Fruit fly (Drosophila melanogaster) whole organism, embryonic: Measurements from ENCODE around the gene Cyp4d20.

Source experiments
- Abd-B ChIP-seq: fragments of 200-800 bp; sonication (Bioruptor generic); optimal IDR thresholded peaks from 2 replicates; lab custom pipeline; 2018; ENCODE audit warnings: missing biosample characterization, mild to moderate bottlenecking, missing genetic modification characterization, moderate library complexity
- Atf-2 ChIP-seq: fragments of 200-800 bp; sonication (Bioruptor generic); optimal IDR thresholded peaks from 2 replicates; lab custom pipeline; 2016; ENCODE audit warnings: missing biosample characterization, missing genetic modification characterization
- Atf3 ChIP-seq: fragments of 200-800 bp; sonication (Bioruptor generic); optimal IDR thresholded peaks from 3 replicates; lab custom pipeline; 2016; ENCODE audit warnings: missing biosample characterization, missing genetic modification characterization
- BEAF-32 ChIP-seq: fragments of 200-800 bp; sonication (Bioruptor generic); optimal IDR thresholded peaks from 3 replicates; lab custom pipeline; 2017; ENCODE audit warnings: missing biosample characterization, missing genetic modification characterization, mild to moderate bottlenecking, moderate library complexity, missing genetic modification reagents
- Bgb ChIP-seq: fragments of 200-800 bp; sonication (Bioruptor generic); IDR thresholded peaks from 2 replicates; pipeline ENCODE4 v1.3.6; 2022; ENCODE audit warnings: missing biosample characterization, missing genetic modification characterization; ENCODE audit not compliant: partially characterized antibody
- CG10431 ChIP-seq: fragments of 200-800 bp; sonication (Bioruptor generic); optimal IDR thresholded peaks from 3 replicates; lab custom pipeline; 2018; ENCODE audit warnings: missing biosample characterization, mild to moderate bottlenecking, missing genetic modification characterization
- CG11695 ChIP-seq: fragments of 200-800 bp; sonication (Bioruptor generic); IDR thresholded peaks from 3 replicates; pipeline ENCODE4 v1.3.6; 2022; ENCODE audit warnings: missing biosample characterization, missing genetic modification characterization
- CG11696 ChIP-seq: fragments of 200-800 bp; sonication (Bioruptor generic); IDR thresholded peaks from 2 replicates; pipeline ENCODE4 v1.3.6; 2022; ENCODE audit warnings: missing biosample characterization, missing genetic modification characterization
- CG12071 ChIP-seq: fragments of 200-800 bp; sonication (Bioruptor generic); optimal IDR thresholded peaks from 3 replicates; lab custom pipeline; 2018; ENCODE audit warnings: missing biosample characterization, mild to moderate bottlenecking, missing genetic modification characterization
- CG12299 ChIP-seq: fragments of 200-800 bp; sonication (Bioruptor generic); optimal IDR thresholded peaks from 2 replicates; lab custom pipeline; 2018; ENCODE audit warnings: missing biosample characterization, mild to moderate bottlenecking, missing genetic modification characterization
- CG12744 ChIP-seq: fragments of 200-800 bp; sonication (Bioruptor generic); optimal IDR thresholded peaks from 2 replicates; lab custom pipeline; 2016; ENCODE audit warnings: missing biosample characterization, missing genetic modification characterization
- CG13624 ChIP-seq: fragments of 200-800 bp; sonication (Bioruptor generic); optimal IDR thresholded peaks from 2 replicates; lab custom pipeline; 2016; ENCODE audit warnings: missing biosample characterization, missing genetic modification characterization
- CG15269 ChIP-seq: fragments of 200-800 bp; sonication (Bioruptor generic); optimal IDR thresholded peaks from 2 replicates; lab custom pipeline; 2018; ENCODE audit warnings: missing biosample characterization, mild to moderate bottlenecking, missing genetic modification characterization, moderate library complexity
- CG15479 ChIP-seq: fragments of 200-800 bp; sonication (Bioruptor generic); optimal IDR thresholded peaks from 3 replicates; lab custom pipeline; 2019; ENCODE audit warnings: missing biosample characterization, mild to moderate bottlenecking, missing genetic modification characterization, moderate library complexity
- CG2678 ChIP-seq: fragments of 200-800 bp; sonication (Bioruptor generic); optimal IDR thresholded peaks from 3 replicates; lab custom pipeline; 2019; ENCODE audit warnings: missing biosample characterization, mild to moderate bottlenecking, missing genetic modification characterization, moderate library complexity
- CG2875 ChIP-seq: fragments of 200-800 bp; sonication (Bioruptor generic); optimal IDR thresholded peaks from 2 replicates; lab custom pipeline; 2017; ENCODE audit warnings: missing biosample characterization, mild to moderate bottlenecking, missing genetic modification characterization, missing genetic modification reagents
- CG3163 ChIP-seq: fragments of 200-800 bp; sonication (Bioruptor generic); optimal IDR thresholded peaks from 3 replicates; lab custom pipeline; 2016; ENCODE audit warnings: missing biosample characterization, missing genetic modification characterization
- CG4282 ChIP-seq: fragments of 200-800 bp; sonication (Bioruptor generic); optimal IDR thresholded peaks from 2 replicates; lab custom pipeline; 2016; ENCODE audit warnings: missing biosample characterization, missing genetic modification characterization
- CG4424 ChIP-seq: fragments of 200-800 bp; sonication (Bioruptor generic); optimal IDR thresholded peaks from 3 replicates; lab custom pipeline; 2016; ENCODE audit warnings: missing biosample characterization, missing genetic modification characterization
- CG4617 ChIP-seq: fragments of 200-800 bp; sonication (Bioruptor generic); optimal IDR thresholded peaks from 3 replicates; lab custom pipeline; 2016; ENCODE audit warnings: missing biosample characterization, missing genetic modification characterization, borderline replicate concordance
- CG8478 ChIP-seq: fragments of >200 bp; optimal IDR thresholded peaks from 2 replicates; lab custom pipeline; 2018
- D ChIP-seq, 2 experiments: fragments of 200-800 bp in 1 of 2; fragments of >200 bp in 1 of 2; sonication (Bioruptor generic) in 1 of 2; optimal IDR thresholded peaks; 2 replicates in 1 of 2; 3 replicates in 1 of 2; lab custom pipeline; 2017; ENCODE audit warnings: mild to moderate bottlenecking in 1 of 2, missing biosample characterization in 1 of 2, missing genetic modification characterization in 1 of 2, missing genetic modification reagents in 1 of 2
- Dll ChIP-seq: fragments of 200-800 bp; sonication (Bioruptor generic); IDR thresholded peaks from 4 replicates; pipeline ENCODE4 v1.3.6; 2022; ENCODE audit warnings: missing biosample characterization, missing genetic modification characterization; ENCODE audit not compliant: partially characterized antibody
- Drgx ChIP-seq: fragments of 200-800 bp; sonication (Bioruptor generic); IDR thresholded peaks from 2 replicates; pipeline ENCODE4 v1.3.6; 2022; ENCODE audit warnings: missing biosample characterization, missing genetic modification characterization
- ERR ChIP-seq: fragments of 200-800 bp; sonication (Bioruptor generic); optimal IDR thresholded peaks from 2 replicates; lab custom pipeline; 2016; ENCODE audit warnings: missing biosample characterization, missing genetic modification characterization
- Gug ChIP-seq: fragments of 200-800 bp; sonication (Bioruptor generic); IDR thresholded peaks from 4 replicates; pipeline ENCODE4 v1.3.6; 2022; ENCODE audit warnings: missing biosample characterization, missing genetic modification characterization
- HLH3B ChIP-seq: fragments of 200-800 bp; sonication (Bioruptor generic); IDR thresholded peaks from 2 replicates; pipeline ENCODE4 v1.3.6; 2022; ENCODE audit warnings: missing biosample characterization, missing genetic modification characterization
- Hr51 ChIP-seq, 2 experiments: fragments of 200-800 bp; sonication (Bioruptor generic); optimal IDR thresholded peaks; 2 replicates in 1 of 2; 3 replicates in 1 of 2; lab custom pipeline; 2016 to 2018; ENCODE audit warnings: missing biosample characterization in 2 of 2, missing genetic modification characterization in 2 of 2, mild to moderate bottlenecking in 1 of 2, moderate library complexity in 1 of 2
- MTF-1 ChIP-seq: fragments of 200-800 bp; sonication (Bioruptor generic); optimal IDR thresholded peaks from 2 replicates; lab custom pipeline; 2018; ENCODE audit warnings: missing biosample characterization, mild to moderate bottlenecking, missing genetic modification characterization, borderline replicate concordance
- Meics ChIP-seq: fragments of 200-800 bp; sonication (Bioruptor generic); optimal IDR thresholded peaks from 2 replicates; lab custom pipeline; 2017; ENCODE audit warnings: missing biosample characterization, mild to moderate bottlenecking, missing genetic modification characterization
- Neu2 ChIP-seq: fragments of 200-800 bp; sonication (Bioruptor generic); optimal IDR thresholded peaks from 3 replicates; lab custom pipeline; 2016; ENCODE audit warnings: missing biosample characterization, missing genetic modification characterization, borderline replicate concordance
- Optix ChIP-seq: fragments of 200-800 bp; sonication (Bioruptor generic); IDR thresholded peaks from 3 replicates; pipeline ENCODE4 v1.3.6; 2022; ENCODE audit warnings: missing biosample characterization, missing genetic modification characterization
- ase ChIP-seq: fragments of 200-800 bp; sonication (Bioruptor generic); IDR thresholded peaks from 3 replicates; pipeline ENCODE4 v1.3.6; 2022; ENCODE audit warnings: missing biosample characterization, missing genetic modification characterization
- az2 ChIP-seq: fragments of 200-800 bp; sonication (Bioruptor generic); optimal IDR thresholded peaks from 3 replicates; lab custom pipeline; 2016; ENCODE audit warnings: missing biosample characterization, missing genetic modification characterization
- cas ChIP-seq: fragments of 200-800 bp; sonication (Bioruptor generic); IDR thresholded peaks from 2 replicates; pipeline ENCODE4 v1.3.6; 2022; ENCODE audit warnings: missing biosample characterization, missing genetic modification characterization
- chif ChIP-seq, 2 experiments: fragments of 200-800 bp; sonication (Bioruptor generic); optimal IDR thresholded peaks; 3 replicates each; lab custom pipeline; 2016; ENCODE audit warnings: missing biosample characterization in 2 of 2, missing genetic modification characterization in 2 of 2
- ci ChIP-seq: fragments of 200-800 bp; sonication (Bioruptor generic); IDR thresholded peaks from 3 replicates; pipeline ENCODE4 v1.3.6; 2022; ENCODE audit warnings: missing biosample characterization, missing genetic modification characterization
- disco-r ChIP-seq: fragments of 200-800 bp; sonication (Bioruptor generic); optimal IDR thresholded peaks from 2 replicates; lab custom pipeline; 2016; ENCODE audit warnings: missing biosample characterization, missing genetic modification characterization
- dmrt99B ChIP-seq: fragments of 200-800 bp; sonication (Bioruptor generic); optimal IDR thresholded peaks from 2 replicates; lab custom pipeline; 2018; ENCODE audit warnings: missing biosample characterization, mild to moderate bottlenecking, missing genetic modification characterization, moderate library complexity
- gfzf ChIP-seq: fragments of 200-800 bp; sonication (Bioruptor generic); optimal IDR thresholded peaks from 2 replicates; lab custom pipeline; 2016; ENCODE audit warnings: missing biosample characterization, mild to moderate bottlenecking, missing genetic modification characterization, moderate library complexity
- ken ChIP-seq: fragments of 200-800 bp; sonication (Bioruptor generic); IDR thresholded peaks from 3 replicates; pipeline ENCODE4 v1.3.6; 2022; ENCODE audit warnings: missing biosample characterization, missing genetic modification characterization
- nau ChIP-seq: fragments of 200-800 bp; sonication (Bioruptor generic); optimal IDR thresholded peaks from 3 replicates; lab custom pipeline; 2017; ENCODE audit warnings: missing biosample characterization, mild to moderate bottlenecking, missing genetic modification characterization, missing genetic modification reagents
- onecut ChIP-seq: fragments of 200-800 bp; sonication (Bioruptor generic); IDR thresholded peaks from 2 replicates; pipeline ENCODE4 v1.3.6; 2022; ENCODE audit warnings: missing biosample characterization, missing genetic modification characterization
- pzg ChIP-seq: fragments of 200-800 bp; sonication (Bioruptor generic); optimal IDR thresholded peaks from 3 replicates; lab custom pipeline; 2018; ENCODE audit warnings: missing biosample characterization, mild to moderate bottlenecking, missing genetic modification characterization, moderate library complexity
- ranshi ChIP-seq: fragments of 200-800 bp; sonication (Bioruptor generic); IDR thresholded peaks from 2 replicates; pipeline ENCODE4 v1.3.6; 2022; ENCODE audit warnings: missing biosample characterization, missing genetic modification characterization
- sens ChIP-seq: fragments of 200-800 bp; sonication (Bioruptor generic); peaks from one replicate; lab custom pipeline; 2016; ENCODE audit warnings: missing biosample characterization, missing genetic modification characterization
- slbo ChIP-seq: fragments of 200-800 bp; sonication (Bioruptor generic); IDR thresholded peaks from 2 replicates; pipeline ENCODE4 v1.3.6; 2022; ENCODE audit warnings: missing biosample characterization, missing genetic modification characterization
- so ChIP-seq: fragments of 200-800 bp; sonication (Bioruptor generic); IDR thresholded peaks from 3 replicates; pipeline ENCODE4 v1.3.6; 2022; ENCODE audit warnings: missing biosample characterization, missing genetic modification characterization
- trh ChIP-seq: fragments of 200-800 bp; sonication (Bioruptor generic); optimal IDR thresholded peaks from 2 replicates; lab custom pipeline; 2016; ENCODE audit warnings: missing biosample characterization, missing genetic modification characterization
- tup ChIP-seq: fragments of 200-800 bp; sonication (Bioruptor generic); optimal IDR thresholded peaks from 2 replicates; lab custom pipeline; 2016; ENCODE audit warnings: missing biosample characterization, mild to moderate bottlenecking, missing genetic modification characterization, moderate library complexity

Gene Cyp4d20

DNA sequence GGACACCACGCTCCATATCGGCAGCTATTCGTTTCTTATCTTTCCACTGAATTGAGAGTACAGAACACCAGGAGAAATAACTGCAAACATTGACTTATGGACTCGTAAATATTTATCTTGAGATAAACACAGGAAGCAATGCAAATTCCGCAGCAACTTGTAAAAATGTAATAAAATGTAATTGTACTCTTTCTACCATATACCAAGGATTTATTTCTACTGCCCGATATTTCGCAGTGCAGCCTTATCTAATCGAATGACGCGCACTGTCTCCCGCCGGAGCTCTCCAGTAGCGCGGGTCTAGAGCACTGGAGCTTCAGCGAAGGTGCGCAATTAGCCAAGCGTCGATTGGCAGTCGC is 15.9 kb upstream of the Cyp4d20 start (continued):
- peak; percentile 64 for TF ChIP-seq CG13624 (GFP tag; lab: Kevin White, UChicago)
- peak; percentile 20 for TF ChIP-seq CG4617 (GFP tag; lab: Kevin White, UChicago)
- peak; percentile 52 for TF ChIP-seq tup (GFP tag; lab: Kevin White, UChicago)
- TF ChIP-seq trh (GFP tag; lab: Kevin White, UChicago) = peak; percentile 12
- TF ChIP-seq CG15269 (tag; lab: Kevin White, UChicago) = peak; percentile 85
- TF ChIP-seq CG4282 = no peak
- peak; percentile 76; the same call in 3 of the 4 replicates for TF ChIP-seq Gug
- no peak for TF ChIP-seq Atf3
- TF ChIP-seq CG2875 (GFP tag; lab: Kevin White, UChicago) = peak; percentile 45
- TF ChIP-seq ase (GFP tag; lab: Robert Waterston, UW) = peak; percentile 88
- TF ChIP-seq CG11695 (GFP tag; lab: Robert Waterston, UW) = peak; percentile 94
- TF ChIP-seq so (GFP tag; lab: Robert Waterston, UW) = peak; percentile 87
- peak; percentile 87 for TF ChIP-seq ci
- peak; percentile 82 for TF ChIP-seq Drgx
- no peak for TF ChIP-seq BEAF-32 (GFP tag; lab: Kevin White, UChicago)
- TF ChIP-seq disco-r (GFP tag; lab: Kevin White, UChicago) = peak; percentile 26
- TF ChIP-seq CG3163 (GFP tag; lab: Kevin White, UChicago) = no peak
- TF ChIP-seq CG4424 = peak; percentile 82
- no peak for TF ChIP-seq CG10431
- TF ChIP-seq CG12071 = peak; percentile 79
- TF ChIP-seq MTF-1 (GFP tag; lab: Kevin White, UChicago) = peak; percentile 69
- TF ChIP-seq chif (GFP tag; optimal IDR thresholded peaks at IDR 0.05; lab: Kevin White, UChicago) = peak; percentile 28 to 54
- peak; percentile 93 for TF ChIP-seq slbo
- peak; percentile 91 for TF ChIP-seq ranshi (GFP tag; lab: Robert Waterston, UW)
- TF ChIP-seq az2 (GFP tag; lab: Kevin White, UChicago) = peak; percentile 63
- TF ChIP-seq sens = peak; percentile 96
- TF ChIP-seq CG2678 (tag; lab: Kevin White, UChicago) = peak; percentile 94
- TF ChIP-seq ERR (GFP tag; lab: Kevin White, UChicago) = peak; percentile 36
- peak; percentile 94 for TF ChIP-seq Meics
- TF ChIP-seq onecut (GFP tag; lab: Robert Waterston, UW) = peak; percentile 80
- peak; percentile 90 for TF ChIP-seq HLH3B (GFP tag; lab: Robert Waterston, UW)
- peak; percentile 40 for TF ChIP-seq CG12299 (tag; lab: Kevin White, UChicago)
- TF ChIP-seq gfzf (GFP tag; lab: Kevin White, UChicago) = no peak
- no peak for TF ChIP-seq CG8478 (lab: Kevin White, UChicago)
- TF ChIP-seq pzg (GFP tag; lab: Kevin White, UChicago) = peak; percentile 23
- peak; percentile 60 for TF ChIP-seq CG12744 (GFP tag; lab: Kevin White, UChicago)
- TF ChIP-seq CG15479 (GFP tag; lab: Kevin White, UChicago) = peak; percentile 48
- no peak for TF ChIP-seq Dll (GFP tag; lab: Robert Waterston, UW)
- TF ChIP-seq Atf-2 (GFP tag; lab: Kevin White, UChicago) = no peak
- TF ChIP-seq Bgb (GFP tag; lab: Robert Waterston, UW) = no peak
- peak; percentile 50 to 76 for TF ChIP-seq Hr51 (GFP tag; optimal IDR thresholded peaks at IDR 0.05; lab: Kevin White, UChicago)
- TF ChIP-seq Abd-B (GFP tag; lab: Kevin White, UChicago) = peak; percentile 62
- TF ChIP-seq cas (GFP tag; lab: Robert Waterston, UW) = peak; percentile 88
- peak; percentile 78 for TF ChIP-seq nau
- TF ChIP-seq Neu2 (GFP tag; lab: Kevin White, UChicago) = peak; percentile 48
- peak; percentile 90 for TF ChIP-seq dmrt99B (tag; lab: Kevin White, UChicago)
- peak; percentile 71; the same call in 1 of the 2 replicates for TF ChIP-seq CG11696 (GFP tag; lab: Robert Waterston, UW)
- TF ChIP-seq D (optimal IDR thresholded peaks at IDR 0.05; lab: Kevin White, UChicago) = no peak
- peak; percentile 75 for TF ChIP-seq D (GFP tag; optimal IDR thresholded peaks at IDR 0.05; lab: Kevin White, UChicago)
- peak; percentile 87 for TF ChIP-seq ken (GFP tag; lab: Robert Waterston, UW)
- peak; percentile 80; the same call in 2 of the 3 replicates for TF ChIP-seq Optix
